Fruit fly (Drosophila melanogaster) Kc167 (cell line): ENCODE measurements around the gene yellow-k.

Experiments used
- Myc ChIP-seq: fragments of >200 bp; optimal IDR thresholded peaks from 2 replicates; lab custom pipeline; 2017; ENCODE audit warnings: missing external identifiers
- Sin3A ChIP-seq: fragments of >200 bp; optimal IDR thresholded peaks from 2 replicates; lab custom pipeline; 2018; ENCODE audit warnings: missing external identifiers
- h ChIP-seq: fragments of >200 bp; optimal IDR thresholded peaks from 3 replicates; lab custom pipeline; 2018; ENCODE audit warnings: missing external identifiers
- psq ChIP-seq: fragments of >200 bp; optimal IDR thresholded peaks from 2 replicates; lab custom pipeline; 2017; ENCODE audit warnings: missing external identifiers
- ttk ChIP-seq: sonication (Bioruptor generic); optimal IDR thresholded peaks from 2 replicates; lab custom pipeline; 2017; ENCODE audit warnings: missing external identifiers

DNA sequence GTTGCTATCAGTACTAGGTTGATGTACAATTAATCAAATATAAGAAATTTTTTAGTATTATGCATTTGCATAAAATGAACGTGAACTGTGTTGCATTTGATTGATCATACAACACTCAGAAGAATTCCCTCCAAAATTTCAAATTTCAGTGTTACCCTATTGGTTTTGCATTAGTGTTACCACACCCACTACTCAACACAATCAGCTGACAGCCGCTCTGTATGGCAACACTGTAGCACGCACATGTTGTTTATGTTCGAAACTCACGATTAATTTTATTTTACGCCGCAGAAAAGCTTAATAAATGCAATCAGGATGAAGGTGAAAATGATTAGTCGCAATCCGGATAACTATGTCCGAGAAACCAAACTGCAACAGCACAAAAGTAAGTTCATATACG lies 21.7 kb upstream of the yellow-k start, which contains the start of gene CG7275:
- TF ChIP-seq psq (lab: Kevin White, UChicago) (no peak), ttk (lab: Kevin White, UChicago) (no peak), Myc (lab: Kevin White, UChicago) (no peak), h (lab: Kevin White, UChicago) (no peak), Sin3A (no peak)
